Worm (Caenorhabditis elegans) whole organism, L4 larva: ENCODE measurements around the gene T16G1.9.

Experiments used
- hif-1 ChIP-seq, 2 experiments: sonication (generic microtip); optimal IDR thresholded peaks; 2 replicates each; lab custom pipeline; 2016 to 2017; ENCODE audit warnings: missing compliant biosample characterization in 2 of 2, missing genetic modification characterization in 2 of 2, missing genetic modification reagents in 2 of 2, missing genotype in 2 of 2, mild to moderate bottlenecking in 1 of 2
- lsy-2 ChIP-seq, 2 experiments: fragments of 150-350 bp in 1 of 2; sonication (generic microtip) in 1 of 2; optimal IDR thresholded peaks; 2 replicates each; lab custom pipeline; 2014 to 2017; ENCODE audit warnings: missing biosample characterization in 2 of 2, missing genetic modification characterization in 2 of 2
- nhr-237 ChIP-seq: sonication (generic microtip); optimal IDR thresholded peaks from 2 replicates; lab custom pipeline; 2017; ENCODE audit warnings: missing biosample characterization, missing genetic modification characterization
- nhr-6 ChIP-seq: fragments of 150-350 bp; optimal IDR thresholded peaks from 2 replicates; lab custom pipeline; 2014; ENCODE audit warnings: missing biosample characterization, missing genetic modification characterization

- no peak for TF ChIP-seq hif-1 (tag; optimal IDR thresholded peaks at IDR 0.05; lab: Kevin White, UChicago)
- no peak for TF ChIP-seq nhr-237
- TF ChIP-seq lsy-2 (tag; optimal IDR thresholded peaks at IDR 0.05; lab: Kevin White, UChicago): no peak
- no peak for TF ChIP-seq nhr-6 (tag; lab: Kevin White, UChicago)
Measured at ce11 chrV:12933654-12934053, 17.0 kb downstream of the T16G1.9 start.
